Fruit fly (Drosophila melanogaster) whole organism, pupa: ENCODE data around the gene JMJD4.

Source experiments
- CG12605 ChIP-seq: fragments of 200-800 bp; sonication (Bioruptor generic); IDR thresholded peaks from 2 replicates; pipeline ENCODE4 v1.3.6; 2022; ENCODE audit warnings: missing biosample characterization, missing genetic modification characterization
- CG13204 ChIP-seq: fragments of 200-800 bp; sonication (Bioruptor generic); optimal IDR thresholded peaks from 2 replicates; lab custom pipeline; 2018; ENCODE audit warnings: missing biosample characterization, mild to moderate bottlenecking, missing genetic modification characterization, moderate library complexity
- CG14655 ChIP-seq: fragments of 200-800 bp; sonication (Bioruptor generic); optimal IDR thresholded peaks from 3 replicates; lab custom pipeline; 2017; ENCODE audit warnings: mild to moderate bottlenecking, missing biosample characterization, missing genetic modification reagents, missing genetic modification characterization
- CG15710 ChIP-seq: fragments of 200-800 bp; sonication (Bioruptor generic); optimal IDR thresholded peaks from 2 replicates; lab custom pipeline; 2018; ENCODE audit warnings: missing biosample characterization, mild to moderate bottlenecking, missing genetic modification characterization, moderate library complexity
- CG8159 ChIP-seq: fragments of 200-800 bp; sonication (Bioruptor generic); optimal IDR thresholded peaks from 3 replicates; lab custom pipeline; 2018; ENCODE audit warnings: missing biosample characterization, mild to moderate bottlenecking, missing genetic modification characterization, moderate library complexity
- CG8301 ChIP-seq: fragments of 200-800 bp; sonication (Bioruptor generic); optimal IDR thresholded peaks from 2 replicates; lab custom pipeline; 2018; ENCODE audit warnings: missing biosample characterization, mild to moderate bottlenecking, missing genetic modification characterization
- CG9948 ChIP-seq: fragments of 200-800 bp; sonication (Bioruptor generic); optimal IDR thresholded peaks from 2 replicates; lab custom pipeline; 2018; ENCODE audit warnings: missing biosample characterization, mild to moderate bottlenecking, missing genetic modification characterization, moderate library complexity
- EcR ChIP-seq: fragments of 200-800 bp; sonication (Bioruptor generic); optimal IDR thresholded peaks from 3 replicates; lab custom pipeline; 2019; ENCODE audit warnings: missing biosample characterization, missing genetic modification characterization, mild to moderate bottlenecking, moderate library complexity, missing genetic modification reagents
- Ets98B ChIP-seq: fragments of 200-800 bp; sonication (Bioruptor generic); IDR thresholded peaks from 2 replicates; pipeline ENCODE4 v1.3.6; 2022; ENCODE audit warnings: missing biosample characterization, missing genetic modification characterization
- Pif1B ChIP-seq: fragments of 200-800 bp; sonication (Bioruptor generic); optimal IDR thresholded peaks from 3 replicates; lab custom pipeline; 2016; ENCODE audit warnings: missing biosample characterization, missing genetic modification characterization
- fd96Ca ChIP-seq: fragments of 200-800 bp; sonication (Bioruptor generic); IDR thresholded peaks from 3 replicates; pipeline ENCODE4 v1.3.6; 2022; ENCODE audit warnings: missing biosample characterization, missing genetic modification characterization
- gl ChIP-seq: fragments of 200-800 bp; sonication (Bioruptor generic); optimal IDR thresholded peaks from 2 replicates; lab custom pipeline; 2018; ENCODE audit warnings: missing biosample characterization, mild to moderate bottlenecking, missing genetic modification characterization

DNA sequence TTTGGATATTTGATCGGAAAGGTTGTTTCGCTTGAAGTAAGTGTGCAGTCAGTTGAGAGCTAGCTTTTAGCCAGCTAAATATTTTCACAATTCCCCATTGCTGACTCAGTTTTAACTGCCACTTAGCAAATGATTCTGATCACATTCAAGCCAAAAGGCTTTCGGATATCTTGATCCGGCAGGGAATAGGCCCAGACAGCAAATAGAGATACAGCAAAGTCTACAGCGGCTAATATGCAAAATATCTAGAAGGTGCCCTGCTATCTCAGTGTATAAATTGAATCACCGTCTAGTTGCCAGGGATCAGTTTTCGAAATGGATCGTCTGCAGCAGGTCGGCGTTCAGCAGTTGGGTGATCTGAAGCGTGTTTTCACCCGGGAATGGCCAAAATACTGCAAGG lies 4.5 kb downstream of the JMJD4 start, which contains the start of gene CG15155:
- TF ChIP-seq CG12605 (no peak), EcR (GFP tag; lab: Kevin White, UChicago) (no peak), fd96Ca (GFP tag; lab: Robert Waterston, UW) (no peak), CG15710 (tag; lab: Kevin White, UChicago) (no peak), CG14655 (no peak), CG8159 (tag; lab: Kevin White, UChicago) (no peak), CG8301 (tag; lab: Kevin White, UChicago) (no peak), CG13204 (GFP tag; lab: Kevin White, UChicago) (no peak), Ets98B (GFP tag; lab: Robert Waterston, UW) (no peak), gl (tag; lab: Kevin White, UChicago) (no peak), CG9948 (tag; lab: Kevin White, UChicago) (no peak), Pif1B (GFP tag; lab: Kevin White, UChicago) (no peak)
